Worm (Caenorhabditis elegans): ENCODE data around the gene K04E7.1.

DNA sequence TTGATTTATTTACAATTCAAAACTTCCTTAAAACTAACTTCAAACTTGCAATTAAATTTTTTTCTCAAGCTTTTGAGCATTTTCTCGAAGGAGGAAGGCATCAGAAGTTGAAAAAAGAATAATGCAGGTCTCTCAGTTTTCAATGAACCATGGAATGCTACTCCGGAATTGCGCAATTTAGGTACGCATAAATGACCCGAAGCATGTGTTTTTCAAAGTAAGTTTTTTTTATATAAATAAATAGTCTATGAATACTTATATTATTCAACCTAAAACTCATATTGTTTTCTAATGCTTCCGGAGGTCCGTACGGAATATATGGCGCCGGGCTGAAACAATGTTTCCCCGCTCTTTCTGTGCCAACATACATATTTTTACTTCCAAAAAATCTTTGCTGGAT lies 28.1 kb upstream of the K04E7.1 start, which contains the start of gene K10C2.2:
- TF ChIP-seq mdl-1 (tag; optimal IDR thresholded peaks at IDR 0.05), result no peak
- no peak for TF ChIP-seq jun-1 (tag; optimal IDR thresholded peaks at IDR 0.05)
- TF ChIP-seq nhr-237 (tag; optimal IDR thresholded peaks at IDR 0.05), result no peak
- no peak for TF ChIP-seq ces-1 (GFP tag; optimal IDR thresholded peaks at IDR 0.05)
- no peak for TF ChIP-seq lin-39 (tag; optimal IDR thresholded peaks at IDR 0.05)
- no peak for TF ChIP-seq F49E8.2 (tag; optimal IDR thresholded peaks at IDR 0.05; ENCODE audit: borderline replicate concordance)
